Fruit fly (Drosophila melanogaster) whole organism, prepupa: ENCODE results near the gene CG1394.

Source experiments
- Blimp-1 ChIP-seq: fragments of 200-800 bp; sonication (Bioruptor generic); optimal IDR thresholded peaks from 3 replicates; lab custom pipeline; 2017; ENCODE audit warnings: missing biosample characterization, missing genetic modification characterization, mild to moderate bottlenecking, moderate library complexity, missing genetic modification reagents
- CG10631 ChIP-seq: fragments of 200-800 bp; sonication (Bioruptor generic); optimal IDR thresholded peaks from 2 replicates; lab custom pipeline; 2016; ENCODE audit warnings: missing biosample characterization, missing genetic modification characterization
- CG11902 ChIP-seq: fragments of 200-800 bp; sonication (Bioruptor generic); optimal IDR thresholded peaks from 3 replicates; lab custom pipeline; 2016; ENCODE audit warnings: missing biosample characterization, missing genetic modification characterization
- CG1621 ChIP-seq: fragments of 200-800 bp; sonication (Bioruptor generic); optimal IDR thresholded peaks from 3 replicates; lab custom pipeline; 2018; ENCODE audit warnings: missing biosample characterization, mild to moderate bottlenecking, missing genetic modification characterization
- CG16779 ChIP-seq: fragments of 200-800 bp; sonication (Bioruptor generic); optimal IDR thresholded peaks from 3 replicates; lab custom pipeline; 2017; ENCODE audit warnings: missing biosample characterization, mild to moderate bottlenecking, missing genetic modification characterization
- CG3032 ChIP-seq: fragments of 200-800 bp; optimal IDR thresholded peaks from 2 replicates; lab custom pipeline; 2019; ENCODE audit warnings: missing biosample characterization, mild to moderate bottlenecking, missing genetic modification characterization, moderate library complexity
- CG31627 ChIP-seq: fragments of 200-800 bp; sonication (Bioruptor generic); optimal IDR thresholded peaks from 3 replicates; lab custom pipeline; 2016; ENCODE audit warnings: missing biosample characterization, missing genetic modification characterization
- CG32006 ChIP-seq: fragments of 200-800 bp; sonication (Bioruptor generic); optimal IDR thresholded peaks from 3 replicates; lab custom pipeline; 2017; ENCODE audit warnings: missing biosample characterization, mild to moderate bottlenecking, missing genetic modification characterization
- CG6163 ChIP-seq: fragments of 200-800 bp; sonication (Bioruptor generic); IDR thresholded peaks from 3 replicates; pipeline ENCODE4 v1.3.6; 2022; ENCODE audit warnings: missing biosample characterization, missing genetic modification characterization
- CG7368 ChIP-seq: fragments of 200-800 bp; sonication (Bioruptor generic); optimal IDR thresholded peaks from 3 replicates; lab custom pipeline; 2016; ENCODE audit warnings: missing biosample characterization, missing genetic modification characterization
- CG8119 ChIP-seq: fragments of 200-800 bp; sonication (Bioruptor generic); IDR thresholded peaks from 3 replicates; pipeline ENCODE4 v1.3.6; 2022; ENCODE audit warnings: missing biosample characterization, missing genetic modification characterization
- CG8319 ChIP-seq: fragments of 200-800 bp; sonication (Bioruptor generic); optimal IDR thresholded peaks from 3 replicates; lab custom pipeline; 2016; ENCODE audit warnings: missing biosample characterization, missing genetic modification characterization
- CG8632 ChIP-seq: fragments of 200-800 bp; sonication (Bioruptor generic); optimal IDR thresholded peaks from 3 replicates; lab custom pipeline; 2016; ENCODE audit warnings: missing biosample characterization, missing genetic modification characterization
- CG9139 ChIP-seq: fragments of 200-800 bp; sonication (Bioruptor generic); optimal IDR thresholded peaks from 3 replicates; lab custom pipeline; 2017; ENCODE audit warnings: missing biosample characterization, mild to moderate bottlenecking, missing genetic modification characterization
- Eip78C ChIP-seq: fragments of 200-800 bp; sonication (Bioruptor generic); peaks from one replicate; lab custom pipeline; 2016; ENCODE audit warnings: missing biosample characterization, missing genetic modification characterization
- Eip93F ChIP-seq: fragments of 200-800 bp; sonication (Bioruptor generic); optimal IDR thresholded peaks from 2 replicates; lab custom pipeline; 2016; ENCODE audit warnings: missing biosample characterization, mild to moderate bottlenecking, missing genetic modification characterization
- Ets21C ChIP-seq: fragments of 200-800 bp; sonication (Bioruptor generic); optimal IDR thresholded peaks from 3 replicates; lab custom pipeline; 2016; ENCODE audit warnings: missing biosample characterization, missing genetic modification characterization
- Ets96B ChIP-seq: fragments of 200-800 bp; optimal IDR thresholded peaks from 2 replicates; lab custom pipeline; 2019; ENCODE audit warnings: missing biosample characterization, mild to moderate bottlenecking, missing genetic modification characterization, moderate library complexity
- Gug ChIP-seq: fragments of 200-800 bp; sonication (Bioruptor generic); IDR thresholded peaks from 2 replicates; pipeline ENCODE4 v1.3.6; 2022; ENCODE audit warnings: missing biosample characterization, missing genetic modification characterization
- Hr38 ChIP-seq: sonication (Bioruptor generic); optimal IDR thresholded peaks from 2 replicates; lab custom pipeline; 2016; ENCODE audit warnings: missing biosample characterization, missing genetic modification characterization
- Hr39 ChIP-seq: fragments of 200-800 bp; sonication (Bioruptor generic); optimal IDR thresholded peaks from 2 replicates; lab custom pipeline; 2016; ENCODE audit warnings: missing biosample characterization, missing genetic modification characterization
- Hr4 ChIP-seq: fragments of 200-800 bp; sonication (Bioruptor generic); optimal IDR thresholded peaks from 3 replicates; lab custom pipeline; 2016; ENCODE audit warnings: missing biosample characterization, missing genetic modification characterization
- Met ChIP-seq: fragments of 200-800 bp; sonication (Bioruptor generic); optimal IDR thresholded peaks from 3 replicates; lab custom pipeline; 2016; ENCODE audit warnings: missing biosample characterization, missing genetic modification characterization
- OdsH ChIP-seq: fragments of 200-800 bp; sonication (Bioruptor generic); optimal IDR thresholded peaks from 3 replicates; lab custom pipeline; 2016; ENCODE audit warnings: missing biosample characterization, missing genetic modification characterization
- Smox ChIP-seq: fragments of 200-800 bp; sonication (Bioruptor generic); optimal IDR thresholded peaks from 3 replicates; lab custom pipeline; 2016; ENCODE audit warnings: missing biosample characterization, missing genetic modification characterization
- Sox14 ChIP-seq: fragments of 200-800 bp; sonication (Bioruptor generic); optimal IDR thresholded peaks from 3 replicates; lab custom pipeline; 2016; ENCODE audit warnings: missing biosample characterization, missing genetic modification characterization
- acj6 ChIP-seq: fragments of 200-800 bp; sonication (Bioruptor generic); optimal IDR thresholded peaks from 3 replicates; lab custom pipeline; 2016; ENCODE audit warnings: missing biosample characterization, missing genetic modification characterization
- cyc ChIP-seq: fragments of 200-800 bp; sonication (Bioruptor generic); optimal IDR thresholded peaks from 3 replicates; lab custom pipeline; 2016; ENCODE audit warnings: missing biosample characterization, missing genetic modification characterization
- dsx ChIP-seq: fragments of 200-800 bp; optimal IDR thresholded peaks from 3 replicates; lab custom pipeline; 2019; ENCODE audit warnings: missing biosample characterization, mild to moderate bottlenecking, missing genetic modification characterization, moderate library complexity; ENCODE audit not compliant: poor library complexity, severe bottlenecking
- fd59A ChIP-seq: fragments of 200-800 bp; sonication (Bioruptor generic); optimal IDR thresholded peaks from 2 replicates; lab custom pipeline; 2017; ENCODE audit warnings: missing biosample characterization, mild to moderate bottlenecking, missing genetic modification characterization, missing genetic modification reagents
- fkh ChIP-seq: fragments of 200-800 bp; sonication (Bioruptor generic); optimal IDR thresholded peaks from 3 replicates; lab custom pipeline; 2017; ENCODE audit warnings: missing biosample characterization, mild to moderate bottlenecking, missing genetic modification characterization, moderate library complexity
- pdm3 ChIP-seq: fragments of 200-800 bp; sonication (Bioruptor generic); optimal IDR thresholded peaks from 3 replicates; lab custom pipeline; 2016; ENCODE audit warnings: missing biosample characterization, missing genetic modification characterization
- salr ChIP-seq, 2 experiments: fragments of 200-800 bp; sonication (Bioruptor generic); optimal IDR thresholded peaks; 3 replicates each; lab custom pipeline; 2016 to 2018; ENCODE audit warnings: missing biosample characterization in 2 of 2, missing genetic modification characterization in 2 of 2, mild to moderate bottlenecking in 1 of 2
- spab ChIP-seq: fragments of 200-800 bp; sonication (Bioruptor generic); optimal IDR thresholded peaks from 2 replicates; lab custom pipeline; 2017; ENCODE audit warnings: missing biosample characterization, mild to moderate bottlenecking, missing genetic modification characterization, missing genetic modification reagents
- svp ChIP-seq: fragments of 200-800 bp; sonication (Bioruptor generic); peaks from one replicate; lab custom pipeline; 2016; ENCODE audit warnings: missing biosample characterization, missing genetic modification characterization
- vri ChIP-seq: fragments of 200-800 bp; sonication (Bioruptor generic); optimal IDR thresholded peaks from 3 replicates; lab custom pipeline; 2016; ENCODE audit warnings: missing biosample characterization, mild to moderate bottlenecking, missing genetic modification characterization

The CG1394 gene

DNA sequence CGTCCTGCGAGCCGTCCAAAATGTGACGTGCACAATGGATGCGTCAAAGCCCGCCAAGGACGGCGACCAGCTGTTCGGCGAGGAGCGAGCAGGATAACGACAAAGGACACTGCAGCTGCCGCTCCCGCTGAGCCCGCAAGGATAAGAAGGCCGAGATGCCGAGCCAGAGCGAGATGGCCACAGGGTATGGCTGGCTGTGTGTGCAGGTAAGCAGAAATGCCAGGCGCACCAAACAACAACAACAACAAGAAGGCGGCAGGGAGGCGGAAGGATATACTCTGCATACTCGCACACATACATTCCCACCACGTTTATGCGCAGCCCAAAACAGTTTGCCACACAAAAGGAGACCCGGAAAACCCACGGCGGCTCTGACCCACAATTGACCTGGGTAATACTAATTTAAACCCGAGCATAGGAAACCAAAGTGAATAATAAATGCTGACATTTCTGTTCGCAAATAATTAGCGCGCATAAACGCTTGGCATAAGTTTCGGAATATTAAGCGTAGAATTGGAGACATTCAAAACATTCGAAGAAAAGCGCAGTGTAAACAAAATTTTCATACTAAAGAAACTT is 23.8 kb downstream of the CG1394 start (continued):
- no peak for TF ChIP-seq Hr38
- TF ChIP-seq spab (GFP tag; lab: Kevin White, UChicago), result no peak
- TF ChIP-seq CG3032, result peak; percentile 29
- no peak for TF ChIP-seq fkh (GFP tag; lab: Kevin White, UChicago)
- TF ChIP-seq CG16779, result no peak
- peak; percentile 50 for TF ChIP-seq acj6 (GFP tag; lab: Kevin White, UChicago)
- peak; percentile 25 for TF ChIP-seq Hr4 (GFP tag; lab: Kevin White, UChicago)
- peak; percentile 37 for TF ChIP-seq pdm3

DNA sequence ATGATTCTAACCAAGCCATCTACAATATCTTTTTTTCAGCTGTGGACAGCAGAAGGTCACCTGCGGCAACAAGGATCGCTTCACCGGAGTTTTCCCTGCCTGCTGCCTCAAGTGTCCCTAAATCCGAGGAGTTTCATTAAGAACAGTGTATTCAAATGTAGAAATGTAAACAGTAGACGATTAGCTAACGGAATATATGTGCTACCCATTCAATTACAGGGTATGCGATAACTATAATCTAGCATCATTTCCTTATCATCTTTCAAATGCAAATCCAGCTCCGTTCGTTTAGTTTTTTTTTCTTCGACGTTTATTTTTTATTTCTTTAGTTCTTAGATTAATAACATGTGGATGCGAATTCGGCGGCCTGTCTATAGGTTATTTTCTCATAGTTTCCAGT is 25.9 kb downstream of the CG1394 start:
- TF ChIP-seq fkh (GFP tag; lab: Kevin White, UChicago) (no peak), Eip93F (no peak), acj6 (GFP tag; lab: Kevin White, UChicago) (no peak), CG8632 (GFP tag; lab: Kevin White, UChicago) (no peak), salr (GFP tag; optimal IDR thresholded peaks at IDR 0.05; lab: Kevin White, UChicago) (no peak), CG3032 (no peak), Smox (GFP tag; lab: Kevin White, UChicago) (no peak)

DNA sequence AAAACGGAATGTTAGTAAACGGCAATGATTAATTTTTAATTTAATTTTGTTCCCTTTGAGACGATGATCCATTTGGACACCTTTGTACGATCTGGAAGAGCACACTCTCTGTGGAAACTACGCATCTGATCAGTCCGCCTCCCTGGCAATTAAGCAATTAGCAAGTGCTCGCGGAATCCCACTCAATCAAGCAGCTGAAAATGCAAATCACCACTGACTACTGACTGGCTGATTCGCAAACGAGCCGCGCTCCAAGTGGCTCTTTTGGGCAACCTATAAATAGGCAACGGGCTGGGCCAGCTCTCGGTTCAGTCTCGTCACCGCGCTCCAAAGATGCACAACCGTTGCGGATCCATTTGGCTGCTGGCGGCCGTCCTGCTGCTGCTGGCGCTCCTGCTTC is 26.7 kb downstream of the CG1394 start, which contains the start of gene CG15201:
Gene CG15201, plus strand, starts transcription at position 301 of the 400 bp plus-strand sequence.
- no peak for TF ChIP-seq CG7368 (GFP tag; lab: Kevin White, UChicago)
- TF ChIP-seq acj6 (GFP tag; lab: Kevin White, UChicago), result no peak
- no peak for TF ChIP-seq Blimp-1
- TF ChIP-seq, all 60 proteins: peak for 0

DNA sequence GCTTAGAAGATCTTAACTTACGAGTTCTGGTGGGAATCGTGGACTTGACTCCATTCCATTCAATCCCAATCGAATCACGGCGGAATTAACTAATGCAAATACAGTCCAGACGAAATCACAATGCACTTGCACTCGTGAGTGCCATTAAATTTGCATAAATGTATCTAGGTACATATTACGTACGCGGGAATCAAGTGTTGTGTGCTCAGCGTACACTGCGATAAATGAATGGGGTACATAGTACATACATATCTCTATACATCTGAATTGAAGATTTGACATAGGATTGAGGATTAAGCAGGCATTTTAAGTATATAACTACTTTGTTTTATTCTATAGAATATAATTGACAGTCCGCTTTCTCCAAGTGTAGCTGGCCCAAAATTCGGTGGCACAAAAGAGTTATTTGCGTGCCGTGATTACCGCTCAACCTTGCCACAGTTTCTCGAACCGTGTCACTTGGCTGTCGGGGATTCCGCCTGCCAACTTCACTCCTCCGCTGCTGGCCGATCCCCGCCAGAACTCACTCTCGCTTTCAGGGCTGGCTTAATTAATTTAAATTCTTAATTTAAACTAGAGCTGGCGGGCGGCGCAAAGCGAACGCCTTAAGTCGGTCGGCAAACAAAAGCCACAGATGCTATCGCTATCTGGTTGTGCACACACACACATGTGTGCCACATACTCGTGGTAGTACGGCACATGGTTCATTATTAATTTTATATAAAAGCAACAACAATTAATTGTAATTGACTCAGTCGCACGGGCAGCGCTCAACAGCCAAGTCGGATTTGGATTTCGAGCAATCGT is 28.5 kb downstream of the CG1394 start, which contains the start of the genes CG15199 and CG15202:
Gene CG15199, minus strand, starts transcription at position 51 of the 807 bp plus-strand sequence.
Gene CG15202, plus strand, starts transcription at position 757 of the 807 bp plus-strand sequence.
- TF ChIP-seq svp (GFP tag; lab: Kevin White, UChicago), result no peak
- no peak for TF ChIP-seq CG8319 (GFP tag; lab: Kevin White, UChicago)
- peak; percentile 4 for TF ChIP-seq Met
- TF ChIP-seq Eip78C (GFP tag; lab: Kevin White, UChicago), result peak; percentile 68

DNA sequence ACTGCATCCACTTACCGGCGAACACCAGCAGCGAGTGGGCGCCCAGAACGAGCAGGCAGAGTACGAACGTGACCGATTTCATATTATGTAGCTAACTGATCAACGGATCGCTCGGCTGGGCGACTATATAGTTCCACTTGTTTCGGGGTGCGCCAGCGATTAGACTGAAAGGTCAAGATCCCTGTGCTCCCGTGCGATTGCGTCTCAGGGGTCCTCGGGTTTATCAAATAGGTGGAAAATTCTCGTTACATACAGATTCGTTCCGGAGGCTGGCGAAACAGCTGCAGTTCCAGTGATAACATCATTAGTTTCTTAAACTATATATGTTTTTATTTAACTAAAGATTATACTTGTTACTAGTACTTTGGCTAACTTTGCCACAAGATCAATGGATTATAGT is 30.3 kb downstream of the CG1394 start, which contains the start of gene ssp7:
Gene ssp7, minus strand, starts transcription at position 101 of the 400 bp plus-strand sequence.
- TF ChIP-seq Hr4 (GFP tag; lab: Kevin White, UChicago), result no peak
- no peak for TF ChIP-seq Ets96B (tag; lab: Kevin White, UChicago)
- no peak for TF ChIP-seq CG11902
- TF ChIP-seq Ets21C, result no peak

DNA sequence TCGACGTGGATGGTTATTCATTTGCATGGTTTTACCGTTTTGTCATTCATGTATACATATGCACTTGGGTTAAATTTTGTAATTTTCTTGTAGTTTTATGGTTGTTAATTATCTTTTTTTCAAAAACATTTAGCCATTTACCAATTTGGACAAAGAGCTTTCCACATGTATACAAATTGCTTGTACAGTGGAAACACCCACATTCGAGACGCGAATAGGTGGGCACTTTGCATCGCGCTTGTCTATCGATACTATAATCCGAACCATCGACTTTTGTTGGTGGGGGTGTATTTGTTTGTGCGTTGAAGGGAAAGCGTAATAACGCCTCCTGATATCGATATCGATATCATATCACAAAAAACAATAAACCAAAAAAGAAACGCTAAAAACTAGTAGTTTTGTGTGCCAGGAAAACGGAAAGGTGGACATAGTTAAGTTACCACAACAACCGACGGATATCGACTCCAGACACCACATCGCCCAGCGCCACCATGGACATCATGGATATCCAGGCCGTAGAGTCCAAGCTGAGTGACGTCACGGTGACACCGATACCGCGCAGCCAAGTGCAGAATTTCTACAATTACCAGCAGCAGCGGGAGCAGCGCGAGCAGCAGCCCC is 32.8 kb downstream of the CG1394 start, which contains the start of gene CDK2AP1:
Gene CDK2AP1, plus strand, starts transcription at position 294 of the 621 bp plus-strand sequence.
- TF ChIP-seq CG6163 (GFP tag; lab: Robert Waterston, UW) (no peak), CG1621 (tag; lab: Kevin White, UChicago) (peak; percentile 74), pdm3 (peak; percentile 30), dsx (GFP tag; lab: Kevin White, UChicago) (peak; percentile 10), fkh (GFP tag; lab: Kevin White, UChicago) (peak; percentile 6), svp (GFP tag; lab: Kevin White, UChicago) (no peak), Hr39 (GFP tag; lab: Kevin White, UChicago) (peak; percentile 34), CG9139 (GFP tag; lab: Kevin White, UChicago) (no peak), OdsH (GFP tag; lab: Kevin White, UChicago) (peak; percentile 3), Hr4 (GFP tag; lab: Kevin White, UChicago) (no peak), acj6 (GFP tag; lab: Kevin White, UChicago) (no peak), Eip78C (GFP tag; lab: Kevin White, UChicago) (no peak), vri (GFP tag; lab: Kevin White, UChicago) (peak; percentile 18), CG8632 (GFP tag; lab: Kevin White, UChicago) (no peak), CG31627 (GFP tag; lab: Kevin White, UChicago) (peak; percentile 36), Gug (no peak), fd59A (GFP tag; lab: Kevin White, UChicago) (no peak), CG10631 (GFP tag; lab: Kevin White, UChicago) (peak; percentile 12), CG32006 (GFP tag; lab: Kevin White, UChicago) (peak; percentile 7), cyc (GFP tag; lab: Kevin White, UChicago) (peak; percentile 7), CG8119 (GFP tag; lab: Robert Waterston, UW) (no peak), CG3032 (peak; percentile 30), Sox14 (GFP tag; lab: Kevin White, UChicago) (peak; percentile 54)
